Worm (Caenorhabditis elegans): Measurements from ENCODE around the gene srp-7.

- TF ChIP-seq hmg-4 (GFP tag; optimal IDR thresholded peaks at IDR 0.05) (no peak), ama-1 (optimal IDR thresholded peaks at IDR 0.05) (no peak), sea-1 (GFP tag; conservative IDR thresholded peaks at IDR 0.05) (no peak), hnd-1 (tag; optimal IDR thresholded peaks at IDR 0.05) (no peak), F13C5.2 (tag; optimal IDR thresholded peaks at IDR 0.05) (no peak), ceh-36 (tag; optimal IDR thresholded peaks at IDR 0.05) (no peak), hmbx-1 (tag; optimal IDR thresholded peaks at IDR 0.05) (no peak), ets-7 (tag; optimal IDR thresholded peaks at IDR 0.05) (no peak), scrt-1 (GFP tag; IDR thresholded peaks at IDR 0.05) (no peak), tbx-37 (GFP tag; conservative IDR thresholded peaks at IDR 0.05) (no peak)
These were observed 8.6 kb upstream of the srp-7 start for ce11 chrV:8170300-8170699.

Data from whole organism, early embryonic.